Fruit fly (Drosophila melanogaster) whole organism, embryonic: ENCODE data around the gene CG9760.
A peak's percentile ranks its signal among the peaks of the same experiment; 100 is the strongest.

Experiments used
- Antp ChIP-seq: fragments of 200-800 bp; sonication (Bioruptor generic); optimal IDR thresholded peaks from 3 replicates; lab custom pipeline; 2016; ENCODE audit warnings: missing biosample characterization, missing genetic modification characterization
- Asciz ChIP-seq: fragments of 200-800 bp; sonication (Bioruptor generic); optimal IDR thresholded peaks from 2 replicates; lab custom pipeline; 2017; ENCODE audit warnings: missing biosample characterization, mild to moderate bottlenecking, missing genetic modification characterization, missing genetic modification reagents
- Atf-2 ChIP-seq: fragments of 200-800 bp; sonication (Bioruptor generic); optimal IDR thresholded peaks from 2 replicates; lab custom pipeline; 2016; ENCODE audit warnings: missing biosample characterization, missing genetic modification characterization
- Awh ChIP-seq: fragments of 200-800 bp; sonication (Bioruptor generic); IDR thresholded peaks from 2 replicates; pipeline ENCODE4, ENCODE4 v1.3.6; 2022; ENCODE audit warnings: missing biosample characterization, missing genetic modification characterization
- CG1024 ChIP-seq: fragments of 200-800 bp; sonication (Bioruptor generic); IDR thresholded peaks from 2 replicates; pipeline ENCODE4 v1.3.6; 2022; ENCODE audit warnings: missing biosample characterization, missing genetic modification characterization
- CG12391 ChIP-seq: fragments of 200-800 bp; sonication (Bioruptor generic); optimal IDR thresholded peaks from 3 replicates; lab custom pipeline; 2018; ENCODE audit warnings: missing biosample characterization, mild to moderate bottlenecking, missing genetic modification characterization, moderate library complexity
- CG13624 ChIP-seq: fragments of 200-800 bp; sonication (Bioruptor generic); optimal IDR thresholded peaks from 2 replicates; lab custom pipeline; 2016; ENCODE audit warnings: missing biosample characterization, missing genetic modification characterization
- CG14860 ChIP-seq: fragments of 200-800 bp; sonication (Bioruptor generic); IDR thresholded peaks from 3 replicates; pipeline ENCODE4 v1.3.6; 2022; ENCODE audit warnings: missing biosample characterization, missing genetic modification characterization; ENCODE audit not compliant: partially characterized antibody
- CG14965 ChIP-seq: fragments of 200-800 bp; sonication (Bioruptor generic); optimal IDR thresholded peaks from 2 replicates; lab custom pipeline; 2016; ENCODE audit warnings: missing biosample characterization, missing genetic modification characterization, borderline replicate concordance
- CG15696 ChIP-seq: fragments of 200-800 bp; sonication (Bioruptor generic); optimal IDR thresholded peaks from 2 replicates; lab custom pipeline; 2019; ENCODE audit warnings: missing biosample characterization, mild to moderate bottlenecking, missing genetic modification characterization, moderate library complexity
- CG16815 ChIP-seq: fragments of 200-800 bp; sonication (Bioruptor generic); optimal IDR thresholded peaks from 3 replicates; lab custom pipeline; 2017; ENCODE audit warnings: missing biosample characterization, mild to moderate bottlenecking, missing genetic modification characterization
- CG17328 ChIP-seq: fragments of 200-800 bp; sonication (Bioruptor generic); IDR thresholded peaks from 2 replicates; pipeline ENCODE4 v1.3.6; 2022; ENCODE audit warnings: missing biosample characterization, missing genetic modification characterization
- CG17912 ChIP-seq: fragments of 200-800 bp; sonication (Bioruptor generic); optimal IDR thresholded peaks from 2 replicates; lab custom pipeline; 2018; ENCODE audit warnings: missing biosample characterization, mild to moderate bottlenecking, missing genetic modification characterization
- CG2120 ChIP-seq: fragments of 200-800 bp; sonication (Bioruptor generic); optimal IDR thresholded peaks from 3 replicates; lab custom pipeline; 2016; ENCODE audit warnings: missing biosample characterization, missing genetic modification characterization
- CG2889 ChIP-seq: fragments of 200-800 bp; sonication (Bioruptor generic); IDR thresholded peaks from 3 replicates; pipeline ENCODE4 v1.3.6; 2022; ENCODE audit warnings: missing biosample characterization, missing genetic modification characterization
- CG33213 ChIP-seq: fragments of 200-800 bp; sonication (Bioruptor generic); optimal IDR thresholded peaks from 3 replicates; lab custom pipeline; 2016; ENCODE audit warnings: missing biosample characterization, missing genetic modification characterization
- CG4328 ChIP-seq: fragments of 200-800 bp; sonication (Bioruptor generic); optimal IDR thresholded peaks from 3 replicates; lab custom pipeline; 2017; ENCODE audit warnings: missing biosample characterization, missing genetic modification reagents, missing genetic modification characterization
- CG9437 ChIP-seq: fragments of 200-800 bp; sonication (Bioruptor generic); optimal IDR thresholded peaks from 2 replicates; lab custom pipeline; 2018; ENCODE audit warnings: missing biosample characterization, mild to moderate bottlenecking, missing genetic modification characterization
- CoRest ChIP-seq: fragments of 200-800 bp; sonication (Bioruptor generic); optimal IDR thresholded peaks from 3 replicates; lab custom pipeline; 2018; ENCODE audit warnings: missing biosample characterization, mild to moderate bottlenecking, missing genetic modification characterization, moderate library complexity
- Elba2 ChIP-seq: fragments of 200-800 bp; sonication (Bioruptor generic); optimal IDR thresholded peaks from 3 replicates; lab custom pipeline; 2016; ENCODE audit warnings: missing biosample characterization, missing genetic modification characterization
- Fer3 ChIP-seq: fragments of 200-800 bp; sonication (Bioruptor generic); optimal IDR thresholded peaks from 2 replicates; lab custom pipeline; 2018; ENCODE audit warnings: missing biosample characterization, mild to moderate bottlenecking, missing genetic modification characterization, moderate library complexity
- Hey ChIP-seq: fragments of 200-800 bp; sonication (Bioruptor generic); optimal IDR thresholded peaks from 3 replicates; lab custom pipeline; 2018; ENCODE audit warnings: missing biosample characterization, mild to moderate bottlenecking, missing genetic modification characterization
- Max ChIP-seq: fragments of 200-800 bp; sonication (Bioruptor generic); optimal IDR thresholded peaks from 2 replicates; lab custom pipeline; 2016; ENCODE audit warnings: missing biosample characterization, mild to moderate bottlenecking, missing genetic modification characterization
- NC2α ChIP-seq: fragments of 200-800 bp; sonication (Bioruptor generic); optimal IDR thresholded peaks from 2 replicates; lab custom pipeline; 2016; ENCODE audit warnings: missing biosample characterization, missing genetic modification characterization
- Rfx ChIP-seq: fragments of 200-800 bp; sonication (Bioruptor generic); IDR thresholded peaks from 2 replicates; pipeline ENCODE4 v1.3.6; 2022; ENCODE audit warnings: missing biosample characterization, missing genetic modification characterization
- Taf1 ChIP-seq: fragments of 200-800 bp; sonication (Bioruptor generic); IDR thresholded peaks from 2 replicates; pipeline ENCODE4 v1.3.6; 2022; ENCODE audit warnings: missing biosample characterization, missing genetic modification characterization
- Vsx1 ChIP-seq: fragments of 200-800 bp; sonication (Bioruptor generic); optimal IDR thresholded peaks from 2 replicates; lab custom pipeline; 2017; ENCODE audit warnings: missing biosample characterization, mild to moderate bottlenecking, missing genetic modification characterization, missing genetic modification reagents
- YL-1 ChIP-seq: fragments of 200-800 bp; sonication (Bioruptor generic); optimal IDR thresholded peaks from 3 replicates; lab custom pipeline; 2017; ENCODE audit warnings: missing biosample characterization, mild to moderate bottlenecking, missing genetic modification characterization
- ac ChIP-seq: fragments of 200-800 bp; sonication (Bioruptor generic); optimal IDR thresholded peaks from 3 replicates; lab custom pipeline; 2017; ENCODE audit warnings: missing biosample characterization, mild to moderate bottlenecking, missing genetic modification characterization
- amos ChIP-seq: fragments of 200-800 bp; sonication (Bioruptor generic); IDR thresholded peaks from 2 replicates; pipeline ENCODE4 v1.3.6; 2022; ENCODE audit warnings: missing biosample characterization, missing genetic modification characterization; ENCODE audit not compliant: partially characterized antibody
- caup ChIP-seq: fragments of 200-800 bp; sonication (Bioruptor generic); optimal IDR thresholded peaks from 3 replicates; lab custom pipeline; 2017; ENCODE audit warnings: missing biosample characterization, mild to moderate bottlenecking, missing genetic modification characterization, moderate library complexity; ENCODE audit not compliant: severe bottlenecking
- chn ChIP-seq: fragments of 200-800 bp; sonication (Bioruptor generic); optimal IDR thresholded peaks from 2 replicates; lab custom pipeline; 2016; ENCODE audit warnings: missing biosample characterization, missing genetic modification characterization
- dan ChIP-seq: fragments of 200-800 bp; sonication (Bioruptor generic); IDR thresholded peaks from 2 replicates; pipeline ENCODE4 v1.3.6; 2022; ENCODE audit warnings: missing biosample characterization, missing genetic modification characterization
- dmrt11E ChIP-seq: fragments of 200-800 bp; sonication (Bioruptor generic); optimal IDR thresholded peaks from 3 replicates; lab custom pipeline; 2018; ENCODE audit warnings: missing biosample characterization, mild to moderate bottlenecking, missing genetic modification characterization, moderate library complexity
- esg ChIP-seq: fragments of 200-800 bp; sonication (Bioruptor generic); conservative IDR thresholded peaks from 2 replicates; pipeline ENCODE4 v1.3.6; 2022; ENCODE audit warnings: missing biosample characterization, missing genetic modification characterization
- fd102C ChIP-seq: fragments of 200-800 bp; sonication (Bioruptor generic); optimal IDR thresholded peaks from 2 replicates; lab custom pipeline; 2018; ENCODE audit warnings: missing biosample characterization, mild to moderate bottlenecking, missing genetic modification characterization, moderate library complexity
- fd64A ChIP-seq: fragments of 200-800 bp; sonication (Bioruptor generic); optimal IDR thresholded peaks from 3 replicates; lab custom pipeline; 2018; ENCODE audit warnings: missing biosample characterization, mild to moderate bottlenecking, missing genetic modification characterization
- gce ChIP-seq: fragments of 200-800 bp; sonication (Bioruptor generic); IDR thresholded peaks from 3 replicates; pipeline ENCODE4 v1.3.6; 2022; ENCODE audit warnings: missing biosample characterization, missing genetic modification characterization
- gcm ChIP-seq: fragments of 200-800 bp; sonication (Bioruptor generic); optimal IDR thresholded peaks from 2 replicates; lab custom pipeline; 2019; ENCODE audit warnings: missing biosample characterization, mild to moderate bottlenecking, missing genetic modification characterization, moderate library complexity
- gcm2 ChIP-seq: fragments of 200-800 bp; sonication (Bioruptor generic); optimal IDR thresholded peaks from 2 replicates; lab custom pipeline; 2016; ENCODE audit warnings: missing biosample characterization, missing genetic modification characterization
- gfzf ChIP-seq: fragments of 200-800 bp; sonication (Bioruptor generic); optimal IDR thresholded peaks from 2 replicates; lab custom pipeline; 2016; ENCODE audit warnings: missing biosample characterization, mild to moderate bottlenecking, missing genetic modification characterization, moderate library complexity
- grn ChIP-seq: fragments of 200-800 bp; sonication (Bioruptor generic); optimal IDR thresholded peaks from 3 replicates; lab custom pipeline; 2017; ENCODE audit warnings: missing biosample characterization, missing genetic modification characterization
- gro ChIP-seq: fragments of 200-800 bp; sonication (Bioruptor generic); optimal IDR thresholded peaks from 2 replicates; lab custom pipeline; 2016; ENCODE audit warnings: missing biosample characterization, missing genetic modification characterization
- lbe ChIP-seq: fragments of 200-800 bp; sonication (Bioruptor generic); optimal IDR thresholded peaks from 2 replicates; lab custom pipeline; 2016; ENCODE audit warnings: missing biosample characterization, mild to moderate bottlenecking, missing genetic modification characterization
- ranshi ChIP-seq: fragments of 200-800 bp; sonication (Bioruptor generic); IDR thresholded peaks from 2 replicates; pipeline ENCODE4 v1.3.6; 2022; ENCODE audit warnings: missing biosample characterization, missing genetic modification characterization
- rib ChIP-seq: fragments of 200-800 bp; sonication (Bioruptor generic); IDR thresholded peaks from 2 replicates; pipeline ENCODE4 v1.3.6; 2022; ENCODE audit warnings: missing biosample characterization, missing genetic modification characterization
- row ChIP-seq: fragments of 200-800 bp; sonication (Bioruptor generic); IDR thresholded peaks from 3 replicates; pipeline ENCODE4 v1.3.6; 2022; ENCODE audit warnings: missing biosample characterization, missing genetic modification characterization
- slou ChIP-seq: fragments of 200-800 bp; sonication (Bioruptor generic); optimal IDR thresholded peaks from 3 replicates; lab custom pipeline; 2016; ENCODE audit warnings: missing biosample characterization, missing genetic modification characterization
- stwl ChIP-seq: fragments of 200-800 bp; sonication (Bioruptor generic); optimal IDR thresholded peaks from 3 replicates; lab custom pipeline; 2018; ENCODE audit warnings: missing biosample characterization, mild to moderate bottlenecking, missing genetic modification characterization, moderate library complexity
- trem ChIP-seq: fragments of 200-800 bp; optimal IDR thresholded peaks from 3 replicates; lab custom pipeline; 2019; ENCODE audit warnings: missing biosample characterization, mild to moderate bottlenecking, missing genetic modification characterization, moderate library complexity
- trh ChIP-seq: fragments of 200-800 bp; sonication (Bioruptor generic); optimal IDR thresholded peaks from 2 replicates; lab custom pipeline; 2016; ENCODE audit warnings: missing biosample characterization, missing genetic modification characterization

CG9760 gene

DNA sequence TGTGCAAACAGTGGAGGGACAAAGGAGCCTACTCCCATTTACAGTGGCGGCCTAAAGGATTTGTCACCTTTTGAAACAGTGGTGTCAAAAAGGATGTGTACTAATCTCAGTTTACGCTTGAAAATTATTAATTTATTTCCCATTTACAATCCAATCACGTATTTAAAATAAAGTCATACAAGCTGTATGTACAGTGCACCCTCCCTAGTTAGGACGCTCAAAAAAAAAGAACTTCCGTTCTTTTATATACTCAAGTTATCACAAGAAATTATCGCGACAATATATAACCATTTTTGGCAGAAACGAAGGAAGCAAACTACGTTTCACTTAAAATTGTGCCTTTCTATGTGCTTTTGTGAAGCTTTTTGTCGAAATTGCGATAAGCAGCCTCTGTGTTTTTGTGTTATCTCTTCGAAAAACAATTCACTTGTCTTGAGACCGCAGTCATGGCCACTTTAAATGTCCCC, 24.3 kb downstream of the CG9760 start (continued):
- TF ChIP-seq fd102C (GFP tag; lab: Kevin White, UChicago) (no peak), gcm (GFP tag; lab: Kevin White, UChicago) (no peak), Asciz (GFP tag; lab: Kevin White, UChicago) (peak; percentile 19), chn (GFP tag; lab: Kevin White, UChicago) (peak; percentile 46), stwl (tag; lab: Kevin White, UChicago) (no peak), trh (GFP tag; lab: Kevin White, UChicago) (no peak), CG14860 (GFP tag; lab: Robert Waterston, UW) (no peak), YL-1 (GFP tag; lab: Kevin White, UChicago) (no peak), Vsx1 (no peak), CG33213 (GFP tag; lab: Kevin White, UChicago) (no peak), CG14965 (GFP tag; lab: Kevin White, UChicago) (no peak), esg (GFP tag; lab: Robert Waterston, UW) (peak; percentile 27; the same call in 1 of the 2 replicates), CoRest (tag; lab: Kevin White, UChicago) (peak; percentile 68), CG16815 (GFP tag; lab: Kevin White, UChicago) (peak; percentile 13), CG12391 (tag; lab: Kevin White, UChicago) (peak; percentile 27), CG17912 (GFP tag; lab: Kevin White, UChicago) (no peak), dmrt11E (tag; lab: Kevin White, UChicago) (no peak), Max (GFP tag; lab: Kevin White, UChicago) (no peak), ac (GFP tag; lab: Kevin White, UChicago) (no peak), Fer3 (tag; lab: Kevin White, UChicago) (peak; percentile 50), grn (GFP tag; lab: Kevin White, UChicago) (no peak), lbe (peak; percentile 10), gce (GFP tag; lab: Robert Waterston, UW) (no peak), gcm2 (GFP tag; lab: Kevin White, UChicago) (peak; percentile 21), Elba2 (GFP tag; lab: Kevin White, UChicago) (no peak), slou (no peak), CG9437 (GFP tag; lab: Kevin White, UChicago) (peak; percentile 36), gro (peak; percentile 56), Taf1 (GFP tag; lab: Robert Waterston, UW) (no peak), Rfx (GFP tag; lab: Robert Waterston, UW) (peak; percentile 55), NC2α (no peak), CG13624 (GFP tag; lab: Kevin White, UChicago) (peak; percentile 57), CG4328 (peak; percentile 15), Awh (GFP tag; lab: Robert Waterston, UW) (peak; percentile 48; the same call in 1 of the 2 replicates), dan (GFP tag; lab: Robert Waterston, UW) (no peak), amos (no peak), rib (GFP tag; lab: Robert Waterston, UW) (no peak), Hey (tag; lab: Kevin White, UChicago) (no peak), Antp (peak; percentile 38), fd64A (GFP tag; lab: Kevin White, UChicago) (no peak), gfzf (GFP tag; lab: Kevin White, UChicago) (no peak), CG2120 (GFP tag; lab: Kevin White, UChicago) (peak; percentile 71), CG17328 (GFP tag; lab: Robert Waterston, UW) (0 out of 2 replicates have a peak, but pooled peaks have one; percentile 26), CG15696 (tag; lab: Kevin White, UChicago) (peak; percentile 15), Atf-2 (GFP tag; lab: Kevin White, UChicago) (peak; percentile 56), row (GFP tag; lab: Robert Waterston, UW) (peak; percentile 70), trem (tag; lab: Kevin White, UChicago) (no peak), ranshi (GFP tag; lab: Robert Waterston, UW) (no peak), caup (peak; percentile 2), CG1024 (no peak), CG2889 (GFP tag; lab: Robert Waterston, UW) (no peak)
